Fruit fly (Drosophila melanogaster): Measurements from ENCODE around the gene superdeath.

The superdeath gene

DNA sequence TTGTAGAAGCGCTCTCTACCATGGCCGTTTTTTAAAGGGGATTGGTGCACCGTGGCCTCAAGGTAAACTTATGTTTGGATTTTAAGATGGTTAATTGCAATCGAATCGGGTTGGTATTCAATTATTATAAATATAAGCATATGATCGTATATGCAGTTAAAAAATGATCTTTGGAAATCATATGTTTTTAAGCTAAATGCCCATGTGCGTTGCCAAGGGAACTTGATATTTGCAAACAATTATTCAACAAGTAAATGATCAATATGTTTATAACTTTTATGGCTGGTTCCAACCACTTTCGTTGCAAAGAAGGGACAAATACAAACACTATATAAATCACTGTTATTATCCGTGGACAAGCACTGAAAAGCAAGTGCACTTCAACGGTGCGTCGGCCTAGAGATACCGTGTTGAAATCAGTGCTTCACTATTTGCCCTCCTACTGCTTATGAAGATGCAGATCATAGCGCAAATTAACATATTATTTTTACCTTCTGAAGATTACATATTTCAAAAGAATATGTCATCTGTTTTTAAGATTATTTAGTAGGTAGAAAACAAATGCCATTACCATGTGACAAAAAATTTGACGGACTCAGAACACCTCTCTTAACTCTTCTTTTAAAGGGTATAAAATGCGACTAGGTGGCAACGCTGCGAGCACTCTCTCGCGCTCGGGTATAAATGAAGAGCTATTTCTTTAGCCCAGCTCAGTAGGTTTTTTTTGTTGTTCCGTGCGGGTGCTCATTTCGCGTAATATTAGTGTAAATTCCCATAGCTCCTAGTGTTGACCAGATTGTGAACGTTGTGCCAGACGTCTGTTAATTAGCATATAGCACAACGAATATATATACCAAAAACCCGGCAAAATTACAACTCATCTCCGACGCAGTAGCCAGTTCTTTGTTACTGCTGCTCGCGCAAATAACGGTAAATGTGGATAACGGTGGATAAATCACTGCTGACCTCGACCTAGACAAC lies 19.2 kb downstream of the superdeath start, which contains the start of gene rdog:
rdog (plus strand) TSS at position 705 of the 981 bp plus-strand sequence.
- no peak for TF ChIP-seq h (optimal IDR thresholded peaks at IDR 0.05)
- TF ChIP-seq Myc (optimal IDR thresholded peaks at IDR 0.05): no peak
- no peak for TF ChIP-seq psq (optimal IDR thresholded peaks at IDR 0.05)
- TF ChIP-seq ttk (optimal IDR thresholded peaks at IDR 0.05): no peak
- TF ChIP-seq insv (optimal IDR thresholded peaks at IDR 0.05): no peak
- TF ChIP-seq Sin3A (optimal IDR thresholded peaks at IDR 0.05): no peak

DNA sequence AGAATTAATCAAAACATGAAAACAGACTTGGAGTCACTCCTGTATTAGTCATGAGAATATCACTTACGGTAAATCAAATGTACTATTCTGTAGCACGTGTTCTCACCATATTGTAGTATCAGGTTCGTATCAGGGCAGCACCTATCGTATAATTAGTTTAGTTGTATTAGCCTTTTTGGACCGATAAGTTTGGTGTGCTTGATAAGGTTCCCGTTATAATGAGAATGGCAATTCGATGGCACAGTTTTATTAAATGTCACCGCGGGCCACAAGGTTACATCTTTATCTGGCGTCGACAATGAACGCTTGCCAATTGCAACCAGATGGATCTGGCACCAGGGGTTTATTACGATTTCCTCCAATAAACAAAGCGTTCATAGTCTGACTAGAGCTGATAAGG lies 20.3 kb downstream of the superdeath start:
- TF ChIP-seq psq (optimal IDR thresholded peaks at IDR 0.05): no peak
- TF ChIP-seq insv (optimal IDR thresholded peaks at IDR 0.05): no peak
- TF ChIP-seq Sin3A (optimal IDR thresholded peaks at IDR 0.05): no peak
- TF ChIP-seq ttk (optimal IDR thresholded peaks at IDR 0.05): no peak
- no peak for TF ChIP-seq h (optimal IDR thresholded peaks at IDR 0.05)
- TF ChIP-seq Myc (optimal IDR thresholded peaks at IDR 0.05): no peak

DNA sequence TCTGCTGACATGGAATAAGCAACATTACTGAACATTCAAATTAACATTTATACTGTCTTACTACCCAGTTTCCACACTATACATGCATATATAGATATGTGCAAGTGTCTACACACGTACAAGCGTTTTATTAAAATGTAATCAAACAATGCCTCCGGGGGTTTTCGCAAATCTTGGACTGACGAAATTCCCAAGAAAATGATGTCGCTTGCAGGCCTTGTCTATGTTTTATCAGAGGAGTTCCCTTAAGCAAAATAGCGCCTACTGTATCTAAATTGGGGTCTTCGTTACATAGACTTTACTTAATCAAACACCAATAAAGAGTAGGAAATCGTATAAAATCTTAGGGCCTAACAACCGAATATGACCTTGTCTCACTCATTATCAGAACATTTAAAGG lies 21.2 kb downstream of the superdeath start:
- no peak for TF ChIP-seq psq (optimal IDR thresholded peaks at IDR 0.05)
- no peak for TF ChIP-seq h (optimal IDR thresholded peaks at IDR 0.05)
- no peak for TF ChIP-seq ttk (optimal IDR thresholded peaks at IDR 0.05)
- no peak for TF ChIP-seq Sin3A (optimal IDR thresholded peaks at IDR 0.05)
- TF ChIP-seq insv (optimal IDR thresholded peaks at IDR 0.05): no peak
- TF ChIP-seq Myc (optimal IDR thresholded peaks at IDR 0.05): no peak

DNA sequence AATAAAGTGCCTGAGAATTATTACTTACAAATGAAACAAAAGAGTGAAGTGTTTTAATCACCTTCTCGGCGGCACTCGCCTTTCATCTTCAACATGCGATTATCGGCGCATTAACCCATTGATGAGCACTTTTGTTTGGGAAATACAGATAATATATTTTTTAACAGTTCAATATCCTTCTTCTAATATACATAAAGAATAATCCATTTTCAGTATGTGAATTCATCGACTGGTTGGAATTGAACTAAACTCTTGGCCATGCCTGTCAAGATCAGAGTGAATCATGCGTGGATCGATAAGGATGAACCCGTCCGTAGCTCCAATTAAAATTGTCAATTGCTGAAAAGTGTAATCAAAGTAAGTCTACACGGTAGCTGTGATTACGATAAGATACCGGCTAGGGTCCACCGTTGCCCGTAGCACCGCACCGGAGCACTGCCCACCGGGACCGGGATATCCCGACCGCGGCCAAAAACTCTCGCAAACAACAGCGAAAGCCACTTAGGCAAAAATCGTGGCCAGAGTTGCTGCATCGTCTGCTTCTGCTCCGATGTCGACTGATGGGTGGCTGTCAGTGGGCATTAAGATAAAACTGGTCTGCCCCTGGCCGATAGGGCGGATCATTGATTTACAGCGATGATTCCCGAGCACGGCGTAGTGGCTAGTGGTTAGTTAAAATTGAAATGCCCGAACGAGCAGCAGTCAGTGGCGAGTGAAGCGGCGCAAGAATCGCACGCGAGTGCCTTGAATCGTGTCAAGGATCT lies 26.6 kb downstream of the superdeath start, which contains the start of gene CG11898:
CG11898 (plus strand) TSS at position 714 of the 764 bp plus-strand sequence.
- TF ChIP-seq Myc (optimal IDR thresholded peaks at IDR 0.05) (no peak), psq (optimal IDR thresholded peaks at IDR 0.05) (no peak), insv (optimal IDR thresholded peaks at IDR 0.05) (no peak), h (optimal IDR thresholded peaks at IDR 0.05) (no peak), Sin3A (optimal IDR thresholded peaks at IDR 0.05) (no peak), ttk (optimal IDR thresholded peaks at IDR 0.05) (no peak)

DNA sequence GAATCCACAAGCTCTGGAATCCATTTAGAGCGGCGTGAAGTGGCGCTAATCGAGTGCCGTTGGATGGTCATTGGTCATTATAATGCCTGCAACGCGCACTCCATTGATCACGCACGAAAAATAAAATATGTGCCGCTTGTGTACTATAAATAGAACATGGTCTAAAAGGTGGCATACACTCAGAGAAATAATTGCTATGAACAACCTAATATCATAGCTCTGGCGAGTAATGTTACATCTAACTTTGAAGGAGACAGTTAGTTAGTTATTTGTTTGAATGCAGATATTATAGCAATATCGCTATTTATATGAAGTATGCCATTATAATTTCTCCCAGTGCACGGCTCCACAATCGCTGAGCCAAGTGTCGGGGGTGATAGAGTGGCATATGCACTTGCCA lies 52.5 kb downstream of the superdeath start:
- no peak for TF ChIP-seq ttk (optimal IDR thresholded peaks at IDR 0.05)
- TF ChIP-seq Myc (optimal IDR thresholded peaks at IDR 0.05): no peak

DNA sequence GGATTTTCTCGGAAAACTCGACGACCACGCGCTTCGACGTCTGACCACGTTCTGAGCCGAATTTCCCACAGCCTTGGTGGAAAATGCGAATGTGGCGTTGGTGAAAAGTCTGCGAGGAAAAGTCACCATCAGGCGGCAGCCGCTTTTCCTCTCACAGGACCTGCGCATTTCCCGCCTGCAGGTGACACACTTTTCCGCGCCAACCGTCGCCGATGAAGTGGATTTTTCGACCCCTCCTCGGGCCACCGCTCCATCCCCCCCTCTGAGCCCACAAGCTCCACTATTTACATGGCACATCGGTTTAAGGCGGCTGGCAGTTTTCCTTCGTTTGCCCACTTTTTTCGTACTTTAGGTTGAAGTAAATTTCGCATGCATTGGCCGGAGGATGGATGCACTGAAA lies 56.5 kb downstream of the superdeath start, which contains the start of gene jus:
jus (minus strand) TSS at position 38 of the 400 bp plus-strand sequence.
- no peak for TF ChIP-seq ttk (optimal IDR thresholded peaks at IDR 0.05)
- TF ChIP-seq Sin3A (optimal IDR thresholded peaks at IDR 0.05): no peak
- TF ChIP-seq h (optimal IDR thresholded peaks at IDR 0.05): no peak
- TF ChIP-seq insv (optimal IDR thresholded peaks at IDR 0.05): no peak
- no peak for TF ChIP-seq Myc (optimal IDR thresholded peaks at IDR 0.05)
- TF ChIP-seq psq (optimal IDR thresholded peaks at IDR 0.05): no peak

Measured in Kc167 (cell line).